Fruit fly (Drosophila melanogaster): ENCODE data around the gene mthl15.

DNA sequence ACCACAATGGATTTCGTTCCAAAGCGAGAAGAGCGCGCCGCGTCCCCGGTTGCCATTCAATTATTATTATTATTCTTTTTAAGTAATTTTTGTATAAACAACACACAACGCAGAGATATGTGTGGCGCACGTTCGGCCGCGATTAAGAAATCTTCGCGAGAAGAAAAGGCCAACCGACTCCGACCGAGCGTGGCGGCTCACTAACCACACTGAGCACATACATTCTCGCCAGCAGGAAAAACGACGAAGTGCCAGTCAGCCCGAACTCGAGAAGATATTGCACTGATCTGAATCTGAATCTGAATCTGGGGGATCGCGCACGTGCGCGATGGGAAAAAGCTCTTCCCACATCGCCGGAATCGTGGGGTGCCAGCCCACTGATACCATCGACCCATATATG, 39.2 kb downstream of the mthl15 start, which contains the start of gene Sur:
- no peak for TF ChIP-seq CG9139 (GFP tag; optimal IDR thresholded peaks at IDR 0.05)
- no peak for TF ChIP-seq esn (GFP tag; optimal IDR thresholded peaks at IDR 0.05)
- TF ChIP-seq CG15336 (GFP tag; IDR thresholded peaks at IDR 0.05): no peak
- TF ChIP-seq CG3032 (tag; optimal IDR thresholded peaks at IDR 0.05): no peak

Data from whole organism, prepupa.